Fruit fly (Drosophila melanogaster): Measurements from ENCODE around the gene CG7910.

Gene CG7910

DNA sequence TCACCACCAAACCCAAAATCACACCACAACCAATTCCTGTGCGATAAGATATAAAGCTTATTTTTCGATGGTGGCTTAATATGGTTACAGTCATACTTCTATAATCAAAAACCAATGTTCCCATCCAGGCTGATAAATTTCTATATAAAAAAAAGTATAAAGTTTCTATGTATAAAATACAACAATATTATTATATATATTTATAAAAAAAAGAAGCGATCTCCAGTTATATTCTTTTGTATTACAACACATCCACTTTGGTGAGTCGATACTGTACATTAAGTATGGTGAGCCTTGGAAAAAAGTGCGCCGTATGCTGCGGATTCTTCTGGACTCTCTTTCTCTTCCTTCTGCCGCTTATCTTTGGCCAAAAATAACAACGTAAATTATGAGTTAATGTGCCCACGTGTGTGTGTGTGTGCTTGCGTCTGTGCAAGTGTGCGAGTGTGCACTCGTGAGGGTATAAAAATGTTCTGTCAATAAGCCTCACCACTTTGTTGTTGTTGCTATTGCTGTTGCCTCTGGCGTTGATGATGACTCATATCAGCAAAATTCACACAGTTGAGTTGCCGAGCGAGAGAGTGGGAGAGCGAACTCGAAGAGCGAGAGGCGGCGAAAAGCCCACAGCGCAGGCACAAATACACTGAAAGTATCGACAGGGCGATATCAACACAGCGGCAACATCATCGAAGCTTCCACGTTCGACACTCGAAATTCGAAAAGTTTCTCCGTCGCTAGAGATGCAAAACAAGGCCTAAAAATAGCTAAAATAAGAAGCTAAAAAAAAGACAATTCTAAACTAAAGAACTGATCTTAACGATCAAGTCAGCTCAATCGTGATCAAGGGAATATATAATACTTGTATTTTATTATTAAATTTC lies 32.6 kb downstream of the CG7910 start (continued):
- TF ChIP-seq salr (GFP tag; optimal IDR thresholded peaks at IDR 0.05) (peak; percentile 14 to 28), Eip78C (GFP tag) (peak; percentile 97), CG8632 (GFP tag; optimal IDR thresholded peaks at IDR 0.05) (peak; percentile 81), fd85E (GFP tag; optimal IDR thresholded peaks at IDR 0.05) (no peak), CG15336 (GFP tag; IDR thresholded peaks at IDR 0.05) (peak; percentile 71), Lpt (GFP tag; optimal IDR thresholded peaks at IDR 0.05) (no peak), Eip75B (GFP tag; optimal IDR thresholded peaks at IDR 0.05) (peak; percentile 75), Hr38 (GFP tag; optimal IDR thresholded peaks at IDR 0.05) (no peak), ss (GFP tag; optimal IDR thresholded peaks at IDR 0.05) (peak; percentile 42 to 46), Eip93F (GFP tag; optimal IDR thresholded peaks at IDR 0.05) (peak; percentile 86)

DNA sequence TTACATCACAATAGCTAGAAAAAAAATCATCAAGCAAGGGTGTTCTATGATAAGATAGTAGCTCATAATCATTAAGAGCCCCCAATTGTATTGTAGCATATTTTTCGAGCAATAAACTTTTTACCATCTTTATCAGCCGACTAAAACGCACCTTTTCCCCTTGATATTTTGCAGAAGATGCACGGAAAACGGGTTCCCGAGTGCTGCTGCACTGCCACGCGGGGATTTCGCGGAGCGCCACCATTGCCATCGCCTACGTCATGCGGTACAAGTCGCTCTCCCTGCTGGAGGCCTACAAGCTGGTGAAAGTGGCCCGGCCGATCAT lies 33.2 kb downstream of the CG7910 start:
- peak; percentile 34 for TF ChIP-seq CG32006 (GFP tag; optimal IDR thresholded peaks at IDR 0.05)
- peak; percentile 31 for TF ChIP-seq Hr4 (GFP tag; optimal IDR thresholded peaks at IDR 0.05)
- TF ChIP-seq esn (GFP tag; optimal IDR thresholded peaks at IDR 0.05) = no peak
- no peak for TF ChIP-seq Eip75B (GFP tag; optimal IDR thresholded peaks at IDR 0.05)
- TF ChIP-seq svp (GFP tag) = no peak
- no peak for TF ChIP-seq Ets96B (tag; optimal IDR thresholded peaks at IDR 0.05)
- TF ChIP-seq CG3919 (GFP tag; optimal IDR thresholded peaks at IDR 0.05) = peak; percentile 51
- TF ChIP-seq topi (GFP tag; optimal IDR thresholded peaks at IDR 0.05) = no peak
- TF ChIP-seq dsx (GFP tag; optimal IDR thresholded peaks at IDR 0.05; ENCODE audit: poor library complexity, severe bottlenecking) = no peak
- TF ChIP-seq cyc (GFP tag; optimal IDR thresholded peaks at IDR 0.05) = peak; percentile 22
- no peak for TF ChIP-seq ss (GFP tag; optimal IDR thresholded peaks at IDR 0.05)
- TF ChIP-seq CG11762 (GFP tag; optimal IDR thresholded peaks at IDR 0.05; ENCODE audit: insufficient read depth) = peak; percentile 52
- no peak for TF ChIP-seq CG34406 (GFP tag; optimal IDR thresholded peaks at IDR 0.05)
- no peak for TF ChIP-seq CG15336 (GFP tag; IDR thresholded peaks at IDR 0.05)
- no peak; the same call in 2 of the 3 replicates for TF ChIP-seq eg (GFP tag; IDR thresholded peaks at IDR 0.05)
- TF ChIP-seq CG8632 (GFP tag; optimal IDR thresholded peaks at IDR 0.05) = no peak
- no peak for TF ChIP-seq CG1621 (tag; optimal IDR thresholded peaks at IDR 0.05)
- TF ChIP-seq lz (GFP tag; optimal IDR thresholded peaks at IDR 0.05) = no peak
- no peak for TF ChIP-seq CG6163 (GFP tag; IDR thresholded peaks at IDR 0.05)
- TF ChIP-seq CG11294 (GFP tag; IDR thresholded peaks at IDR 0.05) = no peak
- no peak for TF ChIP-seq Smox (GFP tag; optimal IDR thresholded peaks at IDR 0.05)
- no peak for TF ChIP-seq fkh (GFP tag; optimal IDR thresholded peaks at IDR 0.05)
- no peak for TF ChIP-seq Ets21C (GFP tag; optimal IDR thresholded peaks at IDR 0.05)
- TF ChIP-seq CG6276 (GFP tag; optimal IDR thresholded peaks at IDR 0.05) = no peak
- peak; percentile 73 for TF ChIP-seq OdsH (GFP tag; optimal IDR thresholded peaks at IDR 0.05)
- TF ChIP-seq dac (GFP tag; optimal IDR thresholded peaks at IDR 0.05) = no peak
- TF ChIP-seq CG4318 (GFP tag; optimal IDR thresholded peaks at IDR 0.05) = no peak
- no peak for TF ChIP-seq pdm3 (GFP tag; optimal IDR thresholded peaks at IDR 0.05)
- TF ChIP-seq achi (GFP tag; optimal IDR thresholded peaks at IDR 0.05) = no peak
- TF ChIP-seq CG6854 (GFP tag; optimal IDR thresholded peaks at IDR 0.05) = no peak
- TF ChIP-seq Blimp-1 (GFP tag; optimal IDR thresholded peaks at IDR 0.05) = no peak
- no peak for TF ChIP-seq fd85E (GFP tag; optimal IDR thresholded peaks at IDR 0.05)
- TF ChIP-seq net (GFP tag; optimal IDR thresholded peaks at IDR 0.05) = peak; percentile 7
- no peak for TF ChIP-seq salr (GFP tag; optimal IDR thresholded peaks at IDR 0.05)
- TF ChIP-seq Sox14 (GFP tag; optimal IDR thresholded peaks at IDR 0.05) = no peak
- no peak for TF ChIP-seq Met (GFP tag; optimal IDR thresholded peaks at IDR 0.05)
- peak; percentile 21 for TF ChIP-seq CG10631 (GFP tag; optimal IDR thresholded peaks at IDR 0.05)
- TF ChIP-seq vri (GFP tag; optimal IDR thresholded peaks at IDR 0.05) = no peak
- TF ChIP-seq Hr39 (GFP tag; optimal IDR thresholded peaks at IDR 0.05) = no peak
- TF ChIP-seq Lpt (GFP tag; optimal IDR thresholded peaks at IDR 0.05) = no peak
- no peak for TF ChIP-seq Eip93F (GFP tag; optimal IDR thresholded peaks at IDR 0.05)
- no peak for TF ChIP-seq fd59A (GFP tag; optimal IDR thresholded peaks at IDR 0.05)
- no peak for TF ChIP-seq Gug (GFP tag; IDR thresholded peaks at IDR 0.05)
- TF ChIP-seq CG31627 (GFP tag; optimal IDR thresholded peaks at IDR 0.05) = peak; percentile 31
- no peak for TF ChIP-seq Sox102F (GFP tag; optimal IDR thresholded peaks at IDR 0.05)
- no peak for TF ChIP-seq spab (GFP tag; optimal IDR thresholded peaks at IDR 0.05)
